Worm (Caenorhabditis elegans): ENCODE data around the gene rbm-7.

rbm-7 gene

ce11 chrIII:12967437-12968043, 35.9 kb upstream of the rbm-7 start:
- TF ChIP-seq ceh-8 (GFP tag; optimal IDR thresholded peaks at IDR 0.05) (no peak), efl-1 (optimal IDR thresholded peaks at IDR 0.05) (no peak), efl-1 (GFP tag; optimal IDR thresholded peaks at IDR 0.05 in 1 of 2) (peak in 1 of 2 experiments; percentile 51), pag-3 (tag; optimal IDR thresholded peaks at IDR 0.05; ENCODE audit: borderline replicate concordance, insufficient read depth) (no peak), skn-1 (tag; optimal IDR thresholded peaks at IDR 0.05) (no peak), pax-3 (tag; optimal IDR thresholded peaks at IDR 0.05) (no peak), tlp-1 (tag; optimal IDR thresholded peaks at IDR 0.05) (no peak), xbp-1 (tag; optimal IDR thresholded peaks at IDR 0.05) (no peak), elt-2 (tag; optimal IDR thresholded peaks at IDR 0.05) (peak; percentile 52), lsy-2 (tag; optimal IDR thresholded peaks at IDR 0.05) (peak in 1 of 2 experiments; percentile 46), lir-3 (tag; optimal IDR thresholded peaks at IDR 0.05; ENCODE audit: poor library complexity) (no peak), egl-13 (tag; optimal IDR thresholded peaks at IDR 0.05) (no peak), irx-1 (tag; optimal IDR thresholded peaks at IDR 0.05) (no peak), nhr-71 (tag; optimal IDR thresholded peaks at IDR 0.05) (no peak), Y116A8C.19 (tag; optimal IDR thresholded peaks at IDR 0.05; ENCODE audit: borderline replicate concordance) (no peak), F16B12.6 (tag; optimal IDR thresholded peaks at IDR 0.05) (no peak), egl-27 (tag; optimal IDR thresholded peaks at IDR 0.05) (no peak), nhr-47 (tag; optimal IDR thresholded peaks at IDR 0.05) (no peak), nhr-90 (tag; optimal IDR thresholded peaks at IDR 0.05; ENCODE audit: poor library complexity) (no peak), snu-23 (GFP tag; optimal IDR thresholded peaks at IDR 0.05) (peak; percentile 1), nhr-11 (tag; optimal IDR thresholded peaks at IDR 0.05) (no peak), aha-1 (tag; optimal IDR thresholded peaks at IDR 0.05) (no peak), ceh-88 (GFP tag; IDR thresholded peaks at IDR 0.05) (no peak), lin-35 (GFP tag; optimal IDR thresholded peaks at IDR 0.05) (no peak), swsn-7 (tag; optimal IDR thresholded peaks at IDR 0.05) (no peak), grh-1 (GFP tag; IDR thresholded peaks at IDR 0.05) (no peak), ztf-11 (tag; optimal IDR thresholded peaks at IDR 0.05) (no peak), nhr-20 (tag; optimal IDR thresholded peaks at IDR 0.05) (no peak)

DNA sequence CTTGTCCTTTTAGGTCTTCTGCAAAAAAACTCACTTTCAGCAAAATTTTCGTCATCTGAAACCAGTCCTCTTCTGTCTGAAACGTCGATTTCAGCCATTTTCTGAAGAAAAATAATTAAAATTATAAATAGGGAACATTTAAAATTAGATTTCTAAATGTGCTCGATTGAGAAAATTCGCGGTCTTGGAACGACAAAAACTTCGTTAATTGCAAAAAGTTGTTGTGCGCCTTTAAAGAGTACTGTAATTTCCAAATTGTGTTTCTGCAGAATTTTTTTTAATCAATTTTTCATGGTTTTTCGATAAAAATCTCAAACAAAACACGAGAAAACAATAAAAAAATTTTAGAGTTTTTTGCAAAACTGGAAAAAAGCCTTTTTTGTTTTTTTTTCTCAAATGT, 35.2 kb upstream of the rbm-7 start, which contains the start of gene ttm-1:
ttm-1 (minus strand) TSS at position 101 of the 400 bp plus-strand sequence.
- TF ChIP-seq unc-86 (tag; optimal IDR thresholded peaks at IDR 0.05) (no peak), jun-1 (tag; optimal IDR thresholded peaks at IDR 0.05) (no peak), ceh-82 (tag; optimal IDR thresholded peaks at IDR 0.05) (no peak), ceh-88 (GFP tag; IDR thresholded peaks at IDR 0.05) (no peak), ztf-4 (tag; optimal IDR thresholded peaks at IDR 0.05) (no peak), zip-4 (GFP tag; optimal IDR thresholded peaks at IDR 0.05) (no peak), elt-2 (tag; optimal IDR thresholded peaks at IDR 0.05) (no peak), irx-1 (tag; optimal IDR thresholded peaks at IDR 0.05) (no peak), pqm-1 (tag; optimal IDR thresholded peaks at IDR 0.05) (no peak), nhr-237 (tag; optimal IDR thresholded peaks at IDR 0.05) (no peak), nhr-90 (tag; optimal IDR thresholded peaks at IDR 0.05; ENCODE audit: poor library complexity) (no peak), sup-37 (GFP tag; optimal IDR thresholded peaks at IDR 0.05) (no peak), blmp-1 (tag; optimal IDR thresholded peaks at IDR 0.05) (no peak), isw-1 (GFP tag; IDR thresholded peaks at IDR 0.05) (no peak), tbx-2 (tag; optimal IDR thresholded peaks at IDR 0.05) (no peak), hpl-2 (GFP tag; optimal IDR thresholded peaks at IDR 0.05) (no peak), alr-1 (tag; optimal IDR thresholded peaks at IDR 0.05; ENCODE audit: borderline replicate concordance) (no peak), zag-1 (tag; optimal IDR thresholded peaks at IDR 0.05) (no peak)
